Worm (Caenorhabditis elegans): ENCODE data around the gene M01D1.12.
"Not testable (repeated sequence)": the region's sequence is repeated elsewhere in the genome, so short reads cannot be mapped to it uniquely, and the experiment has no call there.

M01D1.12 gene

DNA sequence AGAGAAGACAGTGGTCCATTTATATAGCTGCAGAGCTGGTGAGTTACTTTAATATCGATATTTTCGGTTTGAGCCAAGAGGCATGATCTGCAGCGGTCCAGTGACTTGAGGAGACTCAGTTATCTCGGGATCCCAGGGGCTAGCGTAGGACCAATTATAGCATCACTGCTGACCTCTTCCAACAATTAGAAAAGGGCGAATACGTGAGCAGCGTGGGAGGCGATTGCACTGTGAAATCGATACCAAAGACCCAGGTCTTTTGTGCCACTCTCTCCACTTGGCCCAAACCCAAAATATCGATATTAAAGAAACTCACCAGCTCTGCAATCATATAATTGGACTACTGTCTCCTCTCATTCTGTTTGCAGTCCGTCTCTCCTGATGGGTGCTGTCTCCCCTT is 23.1 kb downstream of the M01D1.12 start, which contains the start of gene fbxb-40:
Gene fbxb-40 (minus strand): TSS at position 101 of the 400 bp plus-strand sequence.
- TF ChIP-seq mxl-1 (tag; optimal IDR thresholded peaks at IDR 0.05) (no peak), Y53G8AR.9 (GFP tag; conservative IDR thresholded peaks at IDR 0.05) (no peak), F23B12.7 (tag; optimal IDR thresholded peaks at IDR 0.05; ENCODE audit: insufficient read depth) (no peak), Y53F4B.3 (GFP tag; IDR thresholded peaks at IDR 0.05) (no peak), lin-54 (GFP tag; optimal IDR thresholded peaks at IDR 0.05) (no peak), zfh-2 (GFP tag; conservative IDR thresholded peaks at IDR 0.05) (0 out of 2 replicates have a peak, but pooled peaks have one; percentile 11), F22D6.2 (tag; optimal IDR thresholded peaks at IDR 0.05) (no peak), him-1 (tag; optimal IDR thresholded peaks at IDR 0.05) (no peak)

DNA sequence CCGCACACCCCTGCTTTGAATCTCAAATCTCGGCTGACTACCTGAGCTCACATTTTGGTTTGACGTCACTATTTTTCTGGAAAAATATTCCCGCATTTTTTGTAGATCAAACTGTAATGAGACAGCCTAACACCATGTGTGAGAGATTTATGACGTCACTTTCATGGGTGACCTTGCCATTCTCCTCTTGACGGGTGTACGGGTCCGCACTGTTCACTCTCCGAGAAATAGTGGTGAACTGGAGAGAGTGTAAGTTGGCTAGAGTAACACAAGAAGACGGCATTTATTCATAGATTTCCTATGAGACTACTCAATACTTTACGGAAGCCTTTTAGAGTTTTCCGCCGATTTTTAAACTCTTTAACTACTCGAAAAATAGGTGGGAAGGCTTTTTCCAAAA is 28.0 kb downstream of the M01D1.12 start, which contains the start of gene K02E7.7:
Gene K02E7.7 (plus strand): TSS at position 301 of the 400 bp plus-strand sequence.
- not testable (repeated sequence) for TF ChIP-seq K11D2.4 (GFP tag; IDR thresholded peaks at IDR 0.05); Y79H2A.3 (GFP tag; conservative IDR thresholded peaks at IDR 0.05); attf-3 (GFP tag; conservative IDR thresholded peaks at IDR 0.05)

DNA sequence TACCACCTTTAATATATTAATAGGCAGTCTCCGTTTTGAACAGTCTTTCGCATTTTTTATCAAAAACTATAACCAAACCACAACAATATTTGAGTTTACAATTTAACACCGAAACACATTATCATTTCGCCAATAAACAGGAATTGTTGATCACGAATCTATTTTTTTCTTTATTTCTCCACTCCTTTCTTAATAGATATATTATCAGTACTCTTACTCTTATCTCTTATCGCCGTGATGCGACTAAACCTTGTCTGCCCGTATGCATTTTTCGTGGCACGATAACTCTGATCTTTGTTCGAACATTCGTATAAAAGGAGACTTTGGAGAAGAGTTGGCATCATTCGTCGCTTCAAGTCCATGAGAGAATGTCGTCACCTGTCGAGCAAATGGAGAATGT is 30.1 kb downstream of the M01D1.12 start:
- TF ChIP-seq ekl-4 (GFP tag; IDR thresholded peaks at IDR 0.05) (0 out of 2 replicates have a peak, but pooled peaks have one; percentile 14), nhr-90 (tag; optimal IDR thresholded peaks at IDR 0.05) (no peak), madf-3 (GFP tag; IDR thresholded peaks at IDR 0.05) (no peak), nhr-80 (tag; optimal IDR thresholded peaks at IDR 0.05) (peak; percentile 74), him-1 (tag; optimal IDR thresholded peaks at IDR 0.05) (no peak), attf-3 (GFP tag; conservative IDR thresholded peaks at IDR 0.05) (no peak), egl-18 (GFP tag; IDR thresholded peaks at IDR 0.05) (no peak), die-1 (tag; optimal IDR thresholded peaks at IDR 0.05) (no peak), pbrm-1 (GFP tag; IDR thresholded peaks at IDR 0.05) (no peak), lsl-1 (GFP tag; optimal IDR thresholded peaks at IDR 0.05) (no peak)

DNA sequence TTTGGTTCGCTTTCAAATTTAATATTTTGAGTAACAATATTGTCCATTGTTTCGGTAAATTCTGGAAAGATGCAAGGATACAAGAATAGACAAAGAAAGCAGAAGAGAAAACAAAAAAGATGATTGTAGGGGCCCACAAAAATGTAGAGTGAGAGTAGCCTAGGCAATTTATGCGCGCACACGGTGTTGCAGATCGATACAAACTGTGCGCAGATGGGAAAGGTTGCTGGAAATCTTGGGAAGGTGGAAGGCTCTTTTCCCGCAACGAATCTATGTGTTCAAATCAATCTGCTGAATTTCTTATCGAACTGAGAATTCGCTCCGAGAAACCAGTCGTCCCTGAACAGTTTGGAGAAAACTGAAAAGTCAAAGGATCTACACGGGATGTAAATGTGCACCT is 33.9 kb downstream of the M01D1.12 start, which contains the start of gene btb-10:
Gene btb-10 (minus strand): TSS at position 101 of the 400 bp plus-strand sequence.
- TF ChIP-seq egl-44 (GFP tag; IDR thresholded peaks at IDR 0.05); cebp-2 (GFP tag; IDR thresholded peaks at IDR 0.05); dpff-1 (tag; optimal IDR thresholded peaks at IDR 0.05): not testable (repeated sequence)

DNA sequence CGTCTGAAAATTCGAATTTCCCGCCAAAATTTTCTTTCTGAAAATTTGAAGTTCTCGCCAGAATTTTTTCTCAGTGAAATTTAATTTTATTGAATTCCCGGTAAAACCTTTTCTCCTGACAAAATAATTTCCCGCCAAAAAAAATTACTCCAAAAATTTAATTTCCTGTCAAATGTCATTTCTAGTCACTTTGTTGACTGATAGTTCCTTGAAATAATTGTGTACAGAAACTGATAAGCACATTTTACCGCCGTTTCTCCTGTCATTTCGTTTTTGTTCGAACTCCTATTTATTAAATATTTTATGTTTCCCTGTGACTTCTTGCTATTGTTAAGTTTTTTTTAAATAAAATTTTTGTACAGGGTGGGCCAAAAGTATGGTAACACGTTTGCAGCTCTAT is 37.2 kb downstream of the M01D1.12 start:
- peak; percentile 54 for TF ChIP-seq nhr-80 (tag; optimal IDR thresholded peaks at IDR 0.05)
- no peak for TF ChIP-seq chd-7 (tag; optimal IDR thresholded peaks at IDR 0.05)
- TF ChIP-seq attf-5 (GFP tag; optimal IDR thresholded peaks at IDR 0.05) = no peak

DNA sequence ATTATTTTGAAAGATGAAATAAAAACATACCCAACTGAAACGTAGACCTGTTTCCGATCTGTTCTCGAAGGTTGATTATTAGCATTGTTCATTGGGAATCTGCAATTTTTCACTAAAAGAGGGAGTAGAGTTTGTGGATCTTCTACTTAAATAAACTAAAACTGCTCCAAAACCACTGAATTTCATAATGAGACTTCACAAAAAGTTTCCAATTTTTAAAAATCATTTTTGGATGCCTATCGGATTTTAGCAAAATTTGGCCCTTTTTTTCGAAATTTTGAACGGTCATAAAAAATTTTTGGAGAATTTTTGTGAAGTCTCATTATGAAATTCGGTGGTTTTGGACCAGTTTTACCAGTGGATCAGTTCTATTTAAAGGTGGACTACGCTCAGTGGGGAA is 40.1 kb downstream of the M01D1.12 start, which contains the start of gene K02E7.10:
Gene K02E7.10 (minus strand): TSS at position 101 of the 400 bp plus-strand sequence.
- TF ChIP-seq ets-4 (GFP tag; optimal IDR thresholded peaks at IDR 0.05) (no peak), lin-26 (GFP tag; IDR thresholded peaks at IDR 0.05) (no peak), madf-6 (GFP tag; IDR thresholded peaks at IDR 0.05) (no peak), F39B2.1 (GFP tag; IDR thresholded peaks at IDR 0.05) (no peak)

ce11 chrII:1070875-1071274 is 44.1 kb downstream of the M01D1.12 start, which contains the start of gene K02E7.12:
Gene K02E7.12, plus strand, starts transcription at chrII:1071175.
- TF ChIP-seq F39B2.1 (GFP tag; IDR thresholded peaks at IDR 0.05) (no peak), madf-10 (tag; optimal IDR thresholded peaks at IDR 0.05) (no peak), rec-8 (tag; optimal IDR thresholded peaks at IDR 0.05) (no peak), Y56A3A.18 (GFP tag; IDR thresholded peaks at IDR 0.05) (no peak), Y53F4B.3 (GFP tag; IDR thresholded peaks at IDR 0.05) (no peak), nhr-90 (tag; optimal IDR thresholded peaks at IDR 0.05) (no peak), ama-1 (optimal IDR thresholded peaks at IDR 0.05) (no peak), ama-1 (GFP tag; optimal IDR thresholded peaks at IDR 0.05) (no peak), madf-3 (GFP tag; IDR thresholded peaks at IDR 0.05) (no peak), attf-5 (GFP tag; optimal IDR thresholded peaks at IDR 0.05) (no peak), dox-1 (GFP tag; IDR thresholded peaks at IDR 0.05) (no peak), ztf-26 (tag; optimal IDR thresholded peaks at IDR 0.05) (no peak), bed-2 (GFP tag; IDR thresholded peaks at IDR 0.05) (no peak), ceh-100 (GFP tag; IDR thresholded peaks at IDR 0.05) (no peak), mxl-1 (tag; optimal IDR thresholded peaks at IDR 0.05) (no peak), pha-4 (tag; optimal IDR thresholded peaks at IDR 0.05) (no peak), gei-17 (GFP tag; optimal IDR thresholded peaks at IDR 0.05) (no peak)
